Worm (Caenorhabditis elegans) whole organism, midembryonic: ENCODE data around the gene Y52E8A.1.

Source experiments
- med-1 ChIP-seq: sonication (generic microtip); optimal IDR thresholded peaks from 2 replicates; lab custom pipeline; 2017; ENCODE audit warnings: missing genetic modification characterization, mild to moderate bottlenecking, missing compliant biosample characterization, antibody characterized with exemption, missing genetic modification reagents; ENCODE audit not compliant: insufficient read depth
- tab-1 ChIP-seq: fragments of 200-800 bp; sonication (Bioruptor generic); IDR thresholded peaks from 2 replicates; pipeline ENCODE4 v1.3.6; 2022; ENCODE audit warnings: missing genetic modification characterization, missing compliant biosample characterization

- TF ChIP-seq med-1 (no peak), tab-1 (GFP tag; lab: Robert Waterston, UW) (no peak)
These were observed 12.6 kb downstream of the Y52E8A.1 start, which contains the start of gene madf-3 for ce11 chrII:4334448-4334847.
